Fruit fly (Drosophila melanogaster) whole organism, prepupa: ENCODE data around the gene CG31347.

Experiments
- CG10631 ChIP-seq: fragments of 200-800 bp; sonication (Bioruptor generic); optimal IDR thresholded peaks from 2 replicates; lab custom pipeline; 2016; ENCODE audit warnings: missing biosample characterization, missing genetic modification characterization
- CG34406 ChIP-seq: fragments of 200-800 bp; sonication (Bioruptor generic); optimal IDR thresholded peaks from 3 replicates; lab custom pipeline; 2016; ENCODE audit warnings: missing biosample characterization, missing genetic modification characterization
- CG3919 ChIP-seq: fragments of 200-800 bp; sonication (Bioruptor generic); optimal IDR thresholded peaks from 3 replicates; lab custom pipeline; 2016; ENCODE audit warnings: missing biosample characterization, missing genetic modification characterization
- CG4318 ChIP-seq: fragments of 200-800 bp; sonication (Bioruptor generic); optimal IDR thresholded peaks from 3 replicates; lab custom pipeline; 2017; ENCODE audit warnings: missing biosample characterization, mild to moderate bottlenecking, missing genetic modification characterization
- CG8119 ChIP-seq: fragments of 200-800 bp; sonication (Bioruptor generic); IDR thresholded peaks from 3 replicates; pipeline ENCODE4 v1.3.6; 2022; ENCODE audit warnings: missing biosample characterization, missing genetic modification characterization
- Ets96B ChIP-seq: fragments of 200-800 bp; optimal IDR thresholded peaks from 2 replicates; lab custom pipeline; 2019; ENCODE audit warnings: missing biosample characterization, mild to moderate bottlenecking, missing genetic modification characterization, moderate library complexity
- Gug ChIP-seq: fragments of 200-800 bp; sonication (Bioruptor generic); IDR thresholded peaks from 2 replicates; pipeline ENCODE4 v1.3.6; 2022; ENCODE audit warnings: missing biosample characterization, missing genetic modification characterization
- Hr39 ChIP-seq: fragments of 200-800 bp; sonication (Bioruptor generic); optimal IDR thresholded peaks from 2 replicates; lab custom pipeline; 2016; ENCODE audit warnings: missing biosample characterization, missing genetic modification characterization
- Hr4 ChIP-seq: fragments of 200-800 bp; sonication (Bioruptor generic); optimal IDR thresholded peaks from 3 replicates; lab custom pipeline; 2016; ENCODE audit warnings: missing biosample characterization, missing genetic modification characterization
- Smox ChIP-seq: fragments of 200-800 bp; sonication (Bioruptor generic); optimal IDR thresholded peaks from 3 replicates; lab custom pipeline; 2016; ENCODE audit warnings: missing biosample characterization, missing genetic modification characterization
- Sox102F ChIP-seq: fragments of 200-800 bp; sonication (Bioruptor generic); optimal IDR thresholded peaks from 2 replicates; lab custom pipeline; 2016; ENCODE audit warnings: missing biosample characterization, mild to moderate bottlenecking, missing genetic modification characterization
- topi ChIP-seq: fragments of 200-800 bp; sonication (Bioruptor generic); optimal IDR thresholded peaks from 3 replicates; lab custom pipeline; 2016; ENCODE audit warnings: missing biosample characterization, missing genetic modification characterization

DNA sequence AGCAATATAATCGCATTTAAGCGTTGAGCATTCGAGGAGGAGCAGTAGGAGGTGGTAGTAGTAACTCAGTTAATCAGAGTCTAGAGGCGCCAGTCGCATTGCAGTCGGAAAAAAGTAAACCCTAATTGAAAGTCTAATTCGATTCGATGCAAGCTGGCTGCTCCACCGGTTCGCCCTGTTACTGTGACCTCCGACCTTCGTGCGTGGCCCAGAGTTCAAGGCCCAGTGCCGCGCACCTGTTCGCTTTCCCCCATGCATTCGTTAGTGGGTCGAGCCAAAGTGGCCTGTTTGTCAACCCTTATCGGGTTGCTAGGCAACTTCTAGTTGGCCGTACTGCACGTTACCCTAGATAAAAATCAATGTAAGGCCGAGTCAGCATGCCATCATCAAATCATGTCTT is 8.1 kb upstream of the CG31347 start:
- TF ChIP-seq CG4318 (GFP tag; lab: Kevin White, UChicago) (no peak), CG3919 (GFP tag; lab: Kevin White, UChicago) (no peak), Gug (GFP tag; lab: Robert Waterston, UW) (no peak), Smox (GFP tag; lab: Kevin White, UChicago) (no peak), Sox102F (GFP tag; lab: Kevin White, UChicago) (no peak), topi (GFP tag; lab: Kevin White, UChicago) (no peak), Hr39 (GFP tag; lab: Kevin White, UChicago) (no peak), Ets96B (tag; lab: Kevin White, UChicago) (no peak), CG10631 (GFP tag; lab: Kevin White, UChicago) (no peak), CG34406 (GFP tag; lab: Kevin White, UChicago) (no peak), Hr4 (GFP tag; lab: Kevin White, UChicago) (no peak), CG8119 (GFP tag; lab: Robert Waterston, UW) (no peak)
